Worm (Caenorhabditis elegans) whole organism, L4 larva: ENCODE data around the gene mel-28.
A peak's percentile ranks its signal among the peaks of the same experiment; 100 is the strongest.

Experiments
- F10B5.3 ChIP-seq: sonication (generic microtip); optimal IDR thresholded peaks from 2 replicates; lab custom pipeline; 2016; ENCODE audit warnings: mild to moderate bottlenecking, missing genetic modification characterization, missing compliant biosample characterization
- F26F4.8 ChIP-seq: fragments of 200-800 bp; sonication (Bioruptor generic); conservative IDR thresholded peaks from 2 replicates; pipeline ENCODE4 v1.3.6; 2022; ENCODE audit warnings: missing genetic modification characterization, missing compliant biosample characterization
- T20F7.1 ChIP-seq: fragments of 200-800 bp; sonication (Bioruptor generic); optimal IDR thresholded peaks from 2 replicates; lab custom pipeline; 2018; ENCODE audit warnings: mild to moderate bottlenecking, missing genetic modification characterization, missing compliant biosample characterization
- T26A8.4 ChIP-seq: fragments of 200-800 bp; sonication (Bioruptor generic); IDR thresholded peaks from 2 replicates; pipeline ENCODE4 v1.3.6; 2022; ENCODE audit warnings: missing genetic modification characterization, missing compliant biosample characterization
- Y105C5A.15 ChIP-seq: fragments of 200-800 bp; sonication (Bioruptor generic); IDR thresholded peaks from 2 replicates; pipeline ENCODE4 v1.3.6; 2022; ENCODE audit warnings: missing genetic modification characterization, missing compliant biosample characterization
- aha-1 ChIP-seq: fragments of 150-350 bp; peaks from one replicate; lab custom pipeline; 2014; ENCODE audit warnings: missing biosample characterization, missing genetic modification characterization
- arid-1 ChIP-seq: fragments of 200-800 bp; sonication (Bioruptor generic); conservative IDR thresholded peaks from 2 replicates; pipeline ENCODE4 v1.3.6; 2022; ENCODE audit warnings: missing genetic modification reagents, missing genetic modification characterization, missing compliant biosample characterization
- attf-4 ChIP-seq: sonication (generic microtip); optimal IDR thresholded peaks from 3 replicates; lab custom pipeline; 2017; ENCODE audit warnings: missing biosample characterization, missing genetic modification characterization
- ceh-44 ChIP-seq: fragments of 200-800 bp; sonication (Bioruptor generic); IDR thresholded peaks from 2 replicates; pipeline ENCODE4 v1.3.6; 2022; ENCODE audit warnings: missing genetic modification reagents, missing genetic modification characterization, missing compliant biosample characterization
- ceh-82 ChIP-seq: sonication (generic microtip); optimal IDR thresholded peaks from 2 replicates; lab custom pipeline; 2017; ENCODE audit warnings: missing biosample characterization, missing genetic modification characterization
- ces-1 ChIP-seq: fragments of 150-350 bp; sonication (generic microtip); optimal IDR thresholded peaks from 4 replicates; lab custom pipeline; 2014; ENCODE audit warnings: missing biosample characterization, missing genetic modification reagents, missing genetic modification characterization
- ctbp-1 ChIP-seq: fragments of 200-800 bp; sonication (Bioruptor generic); IDR thresholded peaks from 2 replicates; pipeline ENCODE4 v1.3.6; 2022; ENCODE audit warnings: missing genetic modification reagents, missing genetic modification characterization, missing compliant biosample characterization
- daf-16 ChIP-seq, 3 experiments: sonication (generic microtip); optimal IDR thresholded peaks; 2 replicates each; lab custom pipeline; 2016 to 2017; ENCODE audit warnings: missing genetic modification characterization in 3 of 3, missing genetic modification reagents in 3 of 3, mild to moderate bottlenecking in 2 of 3, missing compliant biosample characterization in 2 of 3, missing biosample characterization in 1 of 3, moderate library complexity in 1 of 3
- duxl-1 ChIP-seq: sonication (generic microtip); optimal IDR thresholded peaks from 2 replicates; lab custom pipeline; 2016; ENCODE audit warnings: mild to moderate bottlenecking, missing genetic modification characterization, moderate library complexity, missing compliant biosample characterization; ENCODE audit not compliant: poor library complexity
- dve-1 ChIP-seq: sonication (generic microtip); optimal IDR thresholded peaks from 2 replicates; lab custom pipeline; 2017; ENCODE audit warnings: antibody characterized with exemption, mild to moderate bottlenecking, missing genetic modification characterization, missing compliant biosample characterization; ENCODE audit not compliant: insufficient read depth
- egl-27 ChIP-seq: sonication (generic microtip); optimal IDR thresholded peaks from 3 replicates; lab custom pipeline; 2017; ENCODE audit warnings: missing biosample characterization, missing genetic modification reagents, missing genetic modification characterization
- egl-43 ChIP-seq: fragments of 200-800 bp; sonication (Bioruptor generic); IDR thresholded peaks from 2 replicates; pipeline ENCODE4 v1.3.6; 2022; ENCODE audit warnings: missing genetic modification reagents, missing genetic modification characterization, missing compliant biosample characterization
- hmg-1.1 ChIP-seq: fragments of 200-800 bp; sonication (Bioruptor generic); IDR thresholded peaks from 2 replicates; pipeline ENCODE4 v1.3.6; 2022; ENCODE audit warnings: missing genetic modification reagents, missing genetic modification characterization, missing compliant biosample characterization
- jun-1 ChIP-seq: fragments of 150-350 bp; optimal IDR thresholded peaks from 2 replicates; lab custom pipeline; 2014; ENCODE audit warnings: missing biosample characterization, missing genetic modification reagents, missing genetic modification characterization
- lin-1 ChIP-seq: fragments of 200-800 bp; sonication (Bioruptor generic); IDR thresholded peaks from 2 replicates; pipeline ENCODE4 v1.3.6; 2022; ENCODE audit warnings: missing genetic modification reagents, missing genetic modification characterization, missing compliant biosample characterization
- lin-15B ChIP-seq: fragments of 150-350 bp; sonication (generic microtip); optimal IDR thresholded peaks from 3 replicates; lab custom pipeline; 2014; ENCODE audit warnings: missing biosample characterization, missing genetic modification characterization
- lir-3 ChIP-seq: sonication (generic microtip); optimal IDR thresholded peaks from 2 replicates; lab custom pipeline; 2016; ENCODE audit warnings: mild to moderate bottlenecking, missing genetic modification characterization, missing compliant biosample characterization
- madf-5 ChIP-seq, 2 experiments: fragments of 200-800 bp; sonication (Bioruptor generic); IDR thresholded peaks; 2 replicates each; pipeline ENCODE4 v1.3.6; 2022; ENCODE audit warnings: missing compliant biosample characterization in 2 of 2, missing genetic modification characterization in 2 of 2
- mxl-3 ChIP-seq: fragments of 200-800 bp; sonication (Bioruptor generic); optimal IDR thresholded peaks from 2 replicates; lab custom pipeline; 2018; ENCODE audit warnings: mild to moderate bottlenecking, missing genetic modification characterization, missing compliant biosample characterization
- nhr-10 ChIP-seq: fragments of 150-350 bp; optimal IDR thresholded peaks from 2 replicates; lab custom pipeline; 2014; ENCODE audit warnings: missing biosample characterization, missing genetic modification characterization
- nhr-102 ChIP-seq: sonication (generic microtip); optimal IDR thresholded peaks from 2 replicates; lab custom pipeline; 2016; ENCODE audit warnings: mild to moderate bottlenecking, missing genetic modification characterization, moderate library complexity, missing compliant biosample characterization
- nhr-11 ChIP-seq: fragments of 150-350 bp; optimal IDR thresholded peaks from 2 replicates; lab custom pipeline; 2014; ENCODE audit warnings: missing biosample characterization, missing genetic modification characterization
- nhr-237 ChIP-seq: sonication (generic microtip); optimal IDR thresholded peaks from 2 replicates; lab custom pipeline; 2017; ENCODE audit warnings: missing biosample characterization, missing genetic modification characterization
- nhr-28 ChIP-seq: fragments of 150-350 bp; optimal IDR thresholded peaks from 2 replicates; lab custom pipeline; 2014; ENCODE audit warnings: missing biosample characterization, missing genetic modification characterization
- nhr-42 ChIP-seq: fragments of 200-800 bp; sonication (Bioruptor generic); IDR thresholded peaks from 2 replicates; pipeline ENCODE4 v1.3.6; 2022; ENCODE audit warnings: missing genetic modification characterization, missing compliant biosample characterization
- nhr-6 ChIP-seq: fragments of 150-350 bp; optimal IDR thresholded peaks from 2 replicates; lab custom pipeline; 2014; ENCODE audit warnings: missing biosample characterization, missing genetic modification characterization
- nhr-77 ChIP-seq: fragments of 150-350 bp; optimal IDR thresholded peaks from 2 replicates; lab custom pipeline; 2014; ENCODE audit warnings: missing biosample characterization, missing genetic modification characterization
- pha-4 ChIP-seq, 2 experiments: fragments of 150-350 bp in 1 of 2; fragments of 200-800 bp in 1 of 2; sonication (Bioruptor generic) in 1 of 2; IDR thresholded peaks in 1 of 2; optimal IDR thresholded peaks in 1 of 2; 2 replicates each; pipeline versions ENCODE4 v1.3.6 to Lab custom; 2014 to 2022; ENCODE audit warnings: missing genetic modification characterization in 2 of 2, missing genetic modification reagents in 2 of 2, missing biosample characterization in 1 of 2, missing compliant biosample characterization in 1 of 2
- rbr-2 ChIP-seq: sonication (generic microtip); optimal IDR thresholded peaks from 2 replicates; lab custom pipeline; 2016; ENCODE audit warnings: missing genotype, missing genetic modification characterization, missing compliant biosample characterization
- set-16 ChIP-seq: fragments of 200-800 bp; sonication (Bioruptor generic); IDR thresholded peaks from 2 replicates; pipeline ENCODE4 v1.3.6; 2022; ENCODE audit warnings: missing genetic modification reagents, missing genetic modification characterization, missing compliant biosample characterization
- snpc-1.2 ChIP-seq: fragments of 200-800 bp; sonication (Bioruptor generic); IDR thresholded peaks from 2 replicates; pipeline ENCODE4 v1.3.6; 2022; ENCODE audit warnings: missing genetic modification reagents, missing genetic modification characterization, missing compliant biosample characterization
- snpc-4 ChIP-seq: fragments of 150-350 bp; optimal IDR thresholded peaks from 2 replicates; lab custom pipeline; 2014; ENCODE audit warnings: missing biosample characterization, missing genetic modification characterization
- tra-1 ChIP-seq: fragments of 200-800 bp; sonication (Bioruptor generic); IDR thresholded peaks from 2 replicates; pipeline ENCODE4 v1.3.6; 2022; ENCODE audit warnings: missing genetic modification reagents, missing genetic modification characterization, missing compliant biosample characterization
- unc-39 ChIP-seq: sonication (generic microtip); optimal IDR thresholded peaks from 2 replicates; lab custom pipeline; 2017; ENCODE audit warnings: missing biosample characterization, missing genetic modification characterization
- unc-62 ChIP-seq, 3 experiments: fragments of 150-350 bp in 1 of 3; sonication (generic microtip); optimal IDR thresholded peaks in 2 of 3; peaks in 1 of 3; 1 replicate in 1 of 3; 2 replicates in 2 of 3; lab custom pipeline; 2014 to 2017; ENCODE audit warnings: missing biosample characterization in 3 of 3, missing genetic modification characterization in 3 of 3, missing genetic modification reagents in 3 of 3, missing genotype in 1 of 3
- zfp-2 ChIP-seq: sonication (generic microtip); optimal IDR thresholded peaks from 2 replicates; lab custom pipeline; 2016; ENCODE audit warnings: mild to moderate bottlenecking, missing genetic modification characterization, missing compliant biosample characterization
- zfp-3 ChIP-seq: fragments of 200-800 bp; sonication (Bioruptor generic); conservative IDR thresholded peaks from 2 replicates; pipeline ENCODE4 v1.3.6; 2022; ENCODE audit warnings: missing genetic modification reagents, missing genetic modification characterization, missing compliant biosample characterization

Gene mel-28

DNA sequence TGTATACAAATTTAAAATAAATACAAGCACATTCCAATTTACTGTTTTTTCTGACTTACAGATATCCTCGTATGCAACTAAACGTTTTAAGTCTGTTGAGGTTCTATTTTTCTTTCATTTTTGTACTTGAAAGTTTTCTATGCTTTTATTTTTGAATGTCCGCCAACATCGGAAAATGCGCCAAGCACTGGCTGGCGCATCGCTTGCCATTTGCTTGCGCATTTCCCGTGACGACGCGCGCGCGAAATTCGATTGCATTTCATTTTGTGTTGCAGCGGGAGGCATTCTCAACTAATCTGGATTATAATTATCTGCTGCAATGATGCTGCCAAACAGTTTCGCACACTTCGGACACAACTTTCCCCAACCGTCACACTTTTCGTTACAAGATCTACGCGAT lies 28.9 kb upstream of the mel-28 start, which contains the start of gene fbxl-2 (continued):
- TF ChIP-seq hmg-1.1 (GFP tag; lab: Robert Waterston, UW) (peak; percentile 94), nhr-102 (peak; percentile 96), unc-39 (tag; lab: Kevin White, UChicago) (no peak), ceh-44 (GFP tag; lab: Robert Waterston, UW) (0 out of 2 replicates have a peak, but pooled peaks have one; percentile 6), ceh-82 (no peak), T20F7.1 (GFP tag; lab: Kevin White, UChicago) (no peak), pha-4 (GFP tag; IDR thresholded peaks at IDR 0.05; lab: Robert Waterston, UW) (no peak), pha-4 (tag; optimal IDR thresholded peaks at IDR 0.05; lab: Kevin White, UChicago) (no peak), nhr-6 (tag; lab: Kevin White, UChicago) (peak; percentile 92), jun-1 (tag; lab: Kevin White, UChicago) (peak; percentile 65)
- TF ChIP-seq, all 104 proteins: peak for 78

DNA sequence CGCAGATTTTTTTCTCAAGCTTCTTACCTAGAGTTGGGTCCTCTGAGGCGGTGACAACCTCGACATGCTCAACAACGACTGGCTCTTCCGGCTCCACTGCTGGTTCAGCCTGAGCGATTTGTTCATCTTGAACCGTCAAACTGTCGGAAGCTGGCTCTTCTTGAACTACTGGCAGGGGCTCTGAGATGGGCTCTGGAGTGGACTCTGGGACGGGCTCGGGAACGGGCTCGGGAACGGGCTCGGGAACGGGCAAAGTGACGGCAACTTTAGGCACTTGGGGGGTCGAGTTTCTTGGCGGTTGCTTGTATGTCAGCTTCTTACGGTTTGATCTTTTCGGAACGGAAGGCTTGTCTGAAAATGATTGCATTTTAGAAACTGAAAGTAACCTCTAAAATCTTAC lies 23.0 kb upstream of the mel-28 start:
- TF ChIP-seq ces-1 (GFP tag; lab: Kevin White, UChicago) (no peak), set-16 (GFP tag; lab: Robert Waterston, UW) (peak; percentile 78), T26A8.4 (no peak), attf-4 (tag; lab: Kevin White, UChicago) (no peak), daf-16 (GFP tag; optimal IDR thresholded peaks at IDR 0.05; lab: Kevin White, UChicago) (no peak), daf-16 (tag; optimal IDR thresholded peaks at IDR 0.05; lab: Kevin White, UChicago) (no peak)
- TF ChIP-seq, all 104 proteins: peak for 1

DNA sequence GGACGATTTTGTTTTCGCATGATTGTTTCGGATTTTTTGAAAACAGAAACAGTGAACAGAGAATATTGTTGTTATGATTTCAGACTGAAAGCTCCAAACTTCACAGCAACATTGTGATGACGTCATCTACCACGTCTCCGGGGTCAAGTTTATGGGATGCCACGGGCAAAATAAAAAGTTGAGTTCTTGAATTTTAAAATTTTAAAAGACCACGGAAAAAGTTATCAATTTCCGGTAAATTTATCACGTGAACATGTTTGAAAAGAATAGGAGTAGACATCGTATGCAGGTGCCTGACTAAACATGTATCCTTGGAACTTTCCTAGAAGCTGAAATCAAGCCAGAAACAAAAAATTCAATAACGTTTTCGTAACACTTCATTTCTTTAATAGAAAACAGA lies 22.4 kb upstream of the mel-28 start, which contains the start of gene B0393.4:
Gene B0393.4, minus strand, starts transcription at position 101 of the 400 bp plus-strand sequence.
- TF ChIP-seq attf-4 (tag; lab: Kevin White, UChicago) (no peak), zfp-3 (GFP tag; lab: Robert Waterston, UW) (no peak), egl-27 (tag; lab: Kevin White, UChicago) (no peak), lin-1 (GFP tag; lab: Robert Waterston, UW) (no peak), nhr-10 (tag; lab: Kevin White, UChicago) (no peak), tra-1 (no peak), ctbp-1 (no peak), dve-1 (tag; lab: Kevin White, UChicago) (no peak), nhr-11 (tag; lab: Kevin White, UChicago) (no peak), lin-15B (tag; lab: Kevin White, UChicago) (no peak), jun-1 (tag; lab: Kevin White, UChicago) (no peak), nhr-237 (no peak), nhr-42 (GFP tag; lab: Robert Waterston, UW) (no peak), lir-3 (tag; lab: Kevin White, UChicago) (no peak)

DNA sequence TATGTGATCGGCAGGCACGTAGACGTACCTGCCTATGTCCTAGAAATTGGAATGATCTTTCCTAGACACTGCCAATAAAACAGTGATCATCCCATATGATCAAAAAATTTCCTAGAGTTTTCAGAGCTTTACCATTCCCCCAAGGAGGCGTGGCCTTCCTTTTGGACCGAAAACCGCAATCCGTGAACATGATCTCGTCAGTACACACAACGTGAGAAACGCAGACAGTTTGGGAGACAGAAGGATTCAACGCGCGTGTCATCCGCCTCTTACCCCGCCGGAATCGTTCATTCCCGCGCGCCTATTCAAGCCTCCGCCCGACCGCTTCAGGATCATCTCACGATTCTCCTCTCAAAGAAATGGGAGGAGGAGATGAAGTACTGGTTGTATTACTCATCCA lies 20.4 kb upstream of the mel-28 start, which contains the start of gene B0393.5:
Gene B0393.5, plus strand, starts transcription at position 301 of the 400 bp plus-strand sequence.
- TF ChIP-seq mxl-3 (GFP tag; lab: Kevin White, UChicago) (peak; percentile 18), T20F7.1 (GFP tag; lab: Kevin White, UChicago) (no peak), nhr-102 (no peak), nhr-77 (no peak), F10B5.3 (tag; lab: Kevin White, UChicago) (no peak), aha-1 (tag; lab: Kevin White, UChicago) (peak; percentile 4), unc-39 (tag; lab: Kevin White, UChicago) (no peak), zfp-2 (tag; lab: Kevin White, UChicago) (no peak), Y105C5A.15 (GFP tag; lab: Robert Waterston, UW) (no peak), snpc-4 (tag; lab: Kevin White, UChicago) (no peak)

DNA sequence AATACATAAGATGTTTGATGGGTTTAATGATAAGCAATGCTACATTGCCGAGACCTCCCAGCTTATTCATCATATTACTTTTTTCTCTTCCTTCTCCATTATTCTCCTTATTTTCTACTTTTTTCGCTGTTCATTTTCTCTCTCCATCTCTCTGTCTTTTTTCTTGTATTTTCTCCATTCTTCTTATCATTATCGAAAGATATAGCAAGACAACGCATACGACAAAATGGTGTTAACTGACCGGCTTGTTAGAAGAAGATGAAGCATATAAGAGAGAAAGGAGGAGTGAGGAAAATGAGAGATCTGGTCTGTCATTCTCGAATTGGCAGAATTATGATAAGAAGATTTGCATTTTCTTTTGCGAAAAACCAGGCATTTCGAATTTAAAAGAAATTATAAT lies 19.0 kb upstream of the mel-28 start:
- TF ChIP-seq Y105C5A.15 (GFP tag; lab: Robert Waterston, UW) (no peak), duxl-1 (tag; lab: Kevin White, UChicago) (no peak), nhr-237 (no peak), nhr-28 (peak; percentile 47), snpc-1.2 (GFP tag; lab: Robert Waterston, UW) (no peak), zfp-3 (GFP tag; lab: Robert Waterston, UW) (no peak), unc-62 (GFP tag; optimal IDR thresholded peaks at IDR 0.05 in 1 of 2; lab: Kevin White, UChicago) (peak in 1 of 2 experiments; percentile 75), unc-62 (tag; optimal IDR thresholded peaks at IDR 0.05; lab: Kevin White, UChicago) (no peak), egl-43 (no peak), zfp-2 (tag; lab: Kevin White, UChicago) (no peak), set-16 (GFP tag; lab: Robert Waterston, UW) (no peak), arid-1 (GFP tag; lab: Robert Waterston, UW) (no peak), F26F4.8 (GFP tag; lab: Robert Waterston, UW) (no peak), rbr-2 (no peak), daf-16 (GFP tag; optimal IDR thresholded peaks at IDR 0.05; lab: Kevin White, UChicago) (no peak), daf-16 (tag; optimal IDR thresholded peaks at IDR 0.05; lab: Kevin White, UChicago) (no peak), madf-5 (GFP tag; IDR thresholded peaks at IDR 0.05; lab: Robert Waterston, UW) (no peak)
